Fruit fly (Drosophila melanogaster) whole organism, embryonic: Measurements from ENCODE around the gene CG13258.

Experiments
- Bdp1 ChIP-seq: fragments of 200-800 bp; sonication (Bioruptor generic); optimal IDR thresholded peaks from 3 replicates; lab custom pipeline; 2016; ENCODE audit warnings: missing biosample characterization, missing genetic modification characterization
- CG10147 ChIP-seq: fragments of 200-800 bp; sonication (Bioruptor generic); optimal IDR thresholded peaks from 2 replicates; lab custom pipeline; 2019; ENCODE audit warnings: missing biosample characterization, mild to moderate bottlenecking, missing genetic modification characterization, moderate library complexity
- CG10366 ChIP-seq: fragments of 200-800 bp; sonication (Bioruptor generic); IDR thresholded peaks from 2 replicates; pipeline ENCODE4 v1.3.6; 2022; ENCODE audit warnings: missing biosample characterization, missing genetic modification characterization
- CG10654 ChIP-seq: fragments of 200-800 bp; sonication (Bioruptor generic); optimal IDR thresholded peaks from 2 replicates; lab custom pipeline; 2016; ENCODE audit warnings: missing biosample characterization, missing genetic modification characterization
- CG11093 ChIP-seq: fragments of 200-800 bp; sonication (Bioruptor generic); IDR thresholded peaks from 3 replicates; pipeline ENCODE4 v1.3.6; 2022; ENCODE audit warnings: missing biosample characterization, missing genetic modification characterization
- CG11696 ChIP-seq: fragments of 200-800 bp; sonication (Bioruptor generic); IDR thresholded peaks from 2 replicates; pipeline ENCODE4 v1.3.6; 2022; ENCODE audit warnings: missing biosample characterization, missing genetic modification characterization
- CG12744 ChIP-seq: fragments of 200-800 bp; sonication (Bioruptor generic); optimal IDR thresholded peaks from 2 replicates; lab custom pipeline; 2016; ENCODE audit warnings: missing biosample characterization, missing genetic modification characterization
- CG13624 ChIP-seq: fragments of 200-800 bp; sonication (Bioruptor generic); optimal IDR thresholded peaks from 2 replicates; lab custom pipeline; 2016; ENCODE audit warnings: missing biosample characterization, missing genetic modification characterization
- CG15073 ChIP-seq: fragments of 200-800 bp; sonication (Bioruptor generic); optimal IDR thresholded peaks from 2 replicates; lab custom pipeline; 2016; ENCODE audit warnings: missing biosample characterization, missing genetic modification characterization
- CG15696 ChIP-seq: fragments of 200-800 bp; sonication (Bioruptor generic); optimal IDR thresholded peaks from 2 replicates; lab custom pipeline; 2019; ENCODE audit warnings: missing biosample characterization, mild to moderate bottlenecking, missing genetic modification characterization, moderate library complexity
- CG1603 ChIP-seq: fragments of 200-800 bp; sonication (Bioruptor generic); optimal IDR thresholded peaks from 2 replicates; lab custom pipeline; 2019; ENCODE audit warnings: missing biosample characterization, mild to moderate bottlenecking, missing genetic modification characterization, moderate library complexity
- CG16815 ChIP-seq: fragments of 200-800 bp; sonication (Bioruptor generic); optimal IDR thresholded peaks from 3 replicates; lab custom pipeline; 2017; ENCODE audit warnings: missing biosample characterization, mild to moderate bottlenecking, missing genetic modification characterization
- CG18262 ChIP-seq: fragments of 200-800 bp; optimal IDR thresholded peaks from 3 replicates; lab custom pipeline; 2019; ENCODE audit warnings: missing biosample characterization, mild to moderate bottlenecking, missing genetic modification characterization, moderate library complexity
- CG2889 ChIP-seq: fragments of 200-800 bp; sonication (Bioruptor generic); IDR thresholded peaks from 3 replicates; pipeline ENCODE4 v1.3.6; 2022; ENCODE audit warnings: missing biosample characterization, missing genetic modification characterization
- CG34422 ChIP-seq: fragments of 200-800 bp; sonication (Bioruptor generic); IDR thresholded peaks from 3 replicates; pipeline ENCODE4 v1.3.6; 2022; ENCODE audit warnings: missing biosample characterization, missing genetic modification characterization
- CG4360 ChIP-seq: fragments of 200-800 bp; sonication (Bioruptor generic); IDR thresholded peaks from 2 replicates; pipeline ENCODE4 v1.3.6; 2022; ENCODE audit warnings: missing biosample characterization, missing genetic modification characterization
- CG6813 ChIP-seq: fragments of 200-800 bp; sonication (Bioruptor generic); optimal IDR thresholded peaks from 2 replicates; lab custom pipeline; 2017; ENCODE audit warnings: missing biosample characterization, missing genetic modification characterization, mild to moderate bottlenecking, moderate library complexity, missing genetic modification reagents
- CG9932 ChIP-seq: fragments of 200-800 bp; sonication (Bioruptor generic); IDR thresholded peaks from 2 replicates; pipeline ENCODE4 v1.3.6; 2022; ENCODE audit warnings: missing biosample characterization, missing genetic modification characterization
- CHES-1-like ChIP-seq: fragments of 200-800 bp; sonication (Bioruptor generic); optimal IDR thresholded peaks from 2 replicates; lab custom pipeline; 2016; ENCODE audit warnings: missing biosample characterization, missing genetic modification characterization
- CoRest ChIP-seq: fragments of 200-800 bp; sonication (Bioruptor generic); optimal IDR thresholded peaks from 3 replicates; lab custom pipeline; 2018; ENCODE audit warnings: missing biosample characterization, mild to moderate bottlenecking, missing genetic modification characterization, moderate library complexity
- Ets65A ChIP-seq: fragments of 200-800 bp; sonication (Bioruptor generic); peaks from one replicate; lab custom pipeline; 2016; ENCODE audit warnings: missing biosample characterization, missing genetic modification characterization
- Hmr ChIP-seq: fragments of 200-800 bp; sonication (Bioruptor generic); optimal IDR thresholded peaks from 3 replicates; lab custom pipeline; 2017; ENCODE audit warnings: mild to moderate bottlenecking, missing biosample characterization, missing genetic modification reagents, missing genetic modification characterization
- Hr3 ChIP-seq: fragments of 200-800 bp; sonication (Bioruptor generic); optimal IDR thresholded peaks from 3 replicates; lab custom pipeline; 2016; ENCODE audit warnings: missing biosample characterization, missing genetic modification characterization
- MBD-R2 ChIP-seq: fragments of 200-800 bp; sonication (Bioruptor generic); IDR thresholded peaks from 2 replicates; pipeline ENCODE4 v1.3.6; 2022; ENCODE audit warnings: missing biosample characterization, missing genetic modification characterization
- Max ChIP-seq: fragments of 200-800 bp; sonication (Bioruptor generic); optimal IDR thresholded peaks from 2 replicates; lab custom pipeline; 2016; ENCODE audit warnings: missing biosample characterization, mild to moderate bottlenecking, missing genetic modification characterization
- NC2α ChIP-seq: fragments of 200-800 bp; sonication (Bioruptor generic); optimal IDR thresholded peaks from 2 replicates; lab custom pipeline; 2016; ENCODE audit warnings: missing biosample characterization, missing genetic modification characterization
- Nf-YA ChIP-seq: fragments of 200-800 bp; sonication (Bioruptor generic); IDR thresholded peaks from 2 replicates; pipeline ENCODE4 v1.3.6; 2022; ENCODE audit warnings: missing biosample characterization, missing genetic modification characterization
- Oaz ChIP-seq: fragments of 200-800 bp; sonication (Bioruptor generic); IDR thresholded peaks from 2 replicates; pipeline ENCODE4 v1.3.6; 2022; ENCODE audit warnings: missing biosample characterization, missing genetic modification characterization
- Rx ChIP-seq: fragments of 200-800 bp; sonication (Bioruptor generic); IDR thresholded peaks from 2 replicates; pipeline ENCODE4 v1.3.6; 2022; ENCODE audit warnings: missing biosample characterization, missing genetic modification characterization
- TFAM ChIP-seq: fragments of 200-800 bp; sonication (Bioruptor generic); optimal IDR thresholded peaks from 2 replicates; lab custom pipeline; 2017; ENCODE audit warnings: missing biosample characterization, missing genetic modification characterization, inconsistent platforms
- cato ChIP-seq: fragments of 200-800 bp; sonication (Bioruptor generic); optimal IDR thresholded peaks from 2 replicates; lab custom pipeline; 2016; ENCODE audit warnings: missing biosample characterization, missing genetic modification characterization, borderline replicate concordance
- cg ChIP-seq: fragments of 200-800 bp; sonication (Bioruptor generic); optimal IDR thresholded peaks from 3 replicates; lab custom pipeline; 2019; ENCODE audit warnings: missing biosample characterization, mild to moderate bottlenecking, missing genetic modification characterization, moderate library complexity
- chinmo ChIP-seq: fragments of 200-800 bp; sonication (Bioruptor generic); IDR thresholded peaks from 4 replicates; pipeline ENCODE4 v1.3.6; 2022; ENCODE audit warnings: missing biosample characterization, missing genetic modification characterization; ENCODE audit not compliant: partially characterized antibody
- chn ChIP-seq: fragments of 200-800 bp; sonication (Bioruptor generic); optimal IDR thresholded peaks from 2 replicates; lab custom pipeline; 2016; ENCODE audit warnings: missing biosample characterization, missing genetic modification characterization
- crol ChIP-seq: fragments of 200-800 bp; sonication (Bioruptor generic); IDR thresholded peaks from 2 replicates; pipeline ENCODE4 v1.3.6; 2022; ENCODE audit warnings: missing biosample characterization, missing genetic modification characterization
- crp ChIP-seq, 2 experiments: fragments of 200-800 bp; sonication (Bioruptor generic); optimal IDR thresholded peaks; 2 replicates in 1 of 2; 3 replicates in 1 of 2; lab custom pipeline; 2017; ENCODE audit warnings: missing biosample characterization in 2 of 2, missing genetic modification characterization in 2 of 2, mild to moderate bottlenecking in 1 of 2, moderate library complexity in 1 of 2
- fd96Cb ChIP-seq: fragments of 200-800 bp; sonication (Bioruptor generic); optimal IDR thresholded peaks from 2 replicates; lab custom pipeline; 2018; ENCODE audit warnings: missing biosample characterization, mild to moderate bottlenecking, missing genetic modification characterization, moderate library complexity
- gfzf ChIP-seq: fragments of 200-800 bp; sonication (Bioruptor generic); optimal IDR thresholded peaks from 2 replicates; lab custom pipeline; 2016; ENCODE audit warnings: missing biosample characterization, mild to moderate bottlenecking, missing genetic modification characterization, moderate library complexity
- kay ChIP-seq: fragments of 200-800 bp; sonication (Bioruptor generic); optimal IDR thresholded peaks from 2 replicates; lab custom pipeline; 2016; ENCODE audit warnings: missing biosample characterization, missing genetic modification characterization
- lbe ChIP-seq: fragments of 200-800 bp; sonication (Bioruptor generic); optimal IDR thresholded peaks from 2 replicates; lab custom pipeline; 2016; ENCODE audit warnings: missing biosample characterization, mild to moderate bottlenecking, missing genetic modification characterization
- nerfin-2 ChIP-seq: fragments of 200-800 bp; sonication (Bioruptor generic); IDR thresholded peaks from 2 replicates; pipeline ENCODE4 v1.3.6; 2022; ENCODE audit warnings: missing biosample characterization, missing genetic modification characterization; ENCODE audit not compliant: partially characterized antibody
- onecut ChIP-seq: fragments of 200-800 bp; sonication (Bioruptor generic); IDR thresholded peaks from 2 replicates; pipeline ENCODE4 v1.3.6; 2022; ENCODE audit warnings: missing biosample characterization, missing genetic modification characterization
- pfk ChIP-seq: fragments of 200-800 bp; sonication (Bioruptor generic); optimal IDR thresholded peaks from 2 replicates; lab custom pipeline; 2018; ENCODE audit warnings: missing biosample characterization, mild to moderate bottlenecking, missing genetic modification characterization, moderate library complexity
- phol ChIP-seq: fragments of 200-800 bp; sonication (Bioruptor generic); optimal IDR thresholded peaks from 3 replicates; lab custom pipeline; 2018; ENCODE audit warnings: missing biosample characterization, mild to moderate bottlenecking, missing genetic modification characterization, moderate library complexity
- pros ChIP-seq: fragments of 200-800 bp; sonication (Bioruptor generic); optimal IDR thresholded peaks from 3 replicates; lab custom pipeline; 2019; ENCODE audit warnings: missing biosample characterization, mild to moderate bottlenecking, missing genetic modification characterization, moderate library complexity
- ro ChIP-seq: fragments of 200-800 bp; sonication (Bioruptor generic); IDR thresholded peaks from 2 replicates; pipeline ENCODE4 v1.3.6; 2022; ENCODE audit warnings: missing biosample characterization, missing genetic modification characterization
- sens ChIP-seq: fragments of 200-800 bp; sonication (Bioruptor generic); peaks from one replicate; lab custom pipeline; 2016; ENCODE audit warnings: missing biosample characterization, missing genetic modification characterization
- so ChIP-seq: fragments of 200-800 bp; sonication (Bioruptor generic); IDR thresholded peaks from 3 replicates; pipeline ENCODE4 v1.3.6; 2022; ENCODE audit warnings: missing biosample characterization, missing genetic modification characterization
- sug ChIP-seq: fragments of 200-800 bp; optimal IDR thresholded peaks from 2 replicates; lab custom pipeline; 2019; ENCODE audit warnings: missing biosample characterization, mild to moderate bottlenecking, missing genetic modification characterization, moderate library complexity
- zen ChIP-seq: fragments of 200-800 bp; sonication (Bioruptor generic); optimal IDR thresholded peaks from 3 replicates; lab custom pipeline; 2018; ENCODE audit warnings: missing biosample characterization, mild to moderate bottlenecking, missing genetic modification characterization, moderate library complexity

Gene CG13258

dm6 chr2L:16274100-16274499 lies 18.7 kb downstream of the CG13258 start:
- TF ChIP-seq Ets65A (GFP tag; lab: Kevin White, UChicago) (peak; percentile 66), zen (tag; lab: Kevin White, UChicago) (peak; percentile 70), MBD-R2 (GFP tag; lab: Robert Waterston, UW) (no peak)

dm6 chr2L:16273439-16273838 lies 19.4 kb downstream of the CG13258 start:
- TF ChIP-seq so (GFP tag; lab: Robert Waterston, UW) (no peak), cato (GFP tag; lab: Kevin White, UChicago) (no peak), Bdp1 (GFP tag; lab: Kevin White, UChicago) (no peak), kay (GFP tag; lab: Kevin White, UChicago) (no peak), pfk (peak; percentile 33), crol (no peak), Nf-YA (GFP tag; lab: Robert Waterston, UW) (no peak), CG4360 (0 out of 2 replicates have a peak, but pooled peaks have one; percentile 6), crp (GFP tag; optimal IDR thresholded peaks at IDR 0.05; lab: Kevin White, UChicago) (peak in 1 of 2 experiments; percentile 12), onecut (GFP tag; lab: Robert Waterston, UW) (peak; percentile 44; the same call in 1 of the 2 replicates), CG9932 (GFP tag; lab: Robert Waterston, UW) (no peak), cg (GFP tag; lab: Kevin White, UChicago) (peak; percentile 1), CG1603 (no peak), sens (peak; percentile 20), CG11093 (GFP tag; lab: Robert Waterston, UW) (no peak), gfzf (no peak), CG13624 (GFP tag; lab: Kevin White, UChicago) (peak; percentile 77), CG2889 (no peak), chinmo (GFP tag; lab: Robert Waterston, UW) (peak; percentile 85; the same call in 1 of the 4 replicates), CG34422 (GFP tag; lab: Robert Waterston, UW) (peak; percentile 9; the same call in 1 of the 3 replicates), sug (tag; lab: Kevin White, UChicago) (peak; percentile 1), pros (no peak)
- TF ChIP-seq, all 482 proteins: peak for 10

dm6 chr2L:16272730-16273129 lies 20.1 kb downstream of the CG13258 start:
- no peak for TF ChIP-seq CG12744 (GFP tag; lab: Kevin White, UChicago)
- TF ChIP-seq NC2α (GFP tag; lab: Kevin White, UChicago) = no peak
- TF ChIP-seq CG15073 (GFP tag; lab: Kevin White, UChicago) = no peak
- TF ChIP-seq TFAM (GFP tag; lab: Kevin White, UChicago) = no peak
- peak; percentile 30 for TF ChIP-seq Max (GFP tag; lab: Kevin White, UChicago)
- TF ChIP-seq CHES-1-like (GFP tag; lab: Kevin White, UChicago) = no peak
- TF ChIP-seq CG10654 (GFP tag; lab: Kevin White, UChicago) = no peak
- no peak for TF ChIP-seq Rx (GFP tag; lab: Robert Waterston, UW)
- TF ChIP-seq CG10366 (GFP tag; lab: Robert Waterston, UW) = no peak
- no peak for TF ChIP-seq fd96Cb
- peak; percentile 16 for TF ChIP-seq CG18262 (tag; lab: Kevin White, UChicago)
- no peak for TF ChIP-seq Hr3 (GFP tag; lab: Kevin White, UChicago)
- TF ChIP-seq CG6813 (GFP tag; lab: Kevin White, UChicago) = peak; percentile 68
- TF ChIP-seq CG15696 (tag; lab: Kevin White, UChicago) = no peak
- no peak for TF ChIP-seq CG11696 (GFP tag; lab: Robert Waterston, UW)
- no peak for TF ChIP-seq CG10147 (GFP tag; lab: Kevin White, UChicago)
- TF ChIP-seq nerfin-2 (GFP tag; lab: Robert Waterston, UW) = no peak
- TF ChIP-seq CoRest (tag; lab: Kevin White, UChicago) = peak; percentile 8
- TF ChIP-seq phol = no peak
- no peak for TF ChIP-seq CG16815 (GFP tag; lab: Kevin White, UChicago)
- no peak for TF ChIP-seq chn (GFP tag; lab: Kevin White, UChicago)
- TF ChIP-seq Hmr (GFP tag; lab: Kevin White, UChicago) = peak; percentile 71
- no peak for TF ChIP-seq ro
- TF ChIP-seq Oaz (GFP tag; lab: Robert Waterston, UW) = no peak
- peak; percentile 80 for TF ChIP-seq lbe (GFP tag; lab: Kevin White, UChicago)
